Fruit fly (Drosophila melanogaster) whole organism, embryonic: ENCODE results near the gene Claspin.

Experiments
- Antp ChIP-seq: fragments of 200-800 bp; sonication (Bioruptor generic); optimal IDR thresholded peaks from 3 replicates; lab custom pipeline; 2016; ENCODE audit warnings: missing biosample characterization, missing genetic modification characterization
- CG1024 ChIP-seq: fragments of 200-800 bp; sonication (Bioruptor generic); IDR thresholded peaks from 2 replicates; pipeline ENCODE4 v1.3.6; 2022; ENCODE audit warnings: missing biosample characterization, missing genetic modification characterization
- CG10267 ChIP-seq: fragments of 200-800 bp; sonication (Bioruptor generic); optimal IDR thresholded peaks from 2 replicates; lab custom pipeline; 2018; ENCODE audit warnings: missing biosample characterization, mild to moderate bottlenecking, missing genetic modification characterization, moderate library complexity
- CG10543 ChIP-seq: fragments of 200-800 bp; sonication (Bioruptor generic); optimal IDR thresholded peaks from 3 replicates; lab custom pipeline; 2017; ENCODE audit warnings: missing biosample characterization, mild to moderate bottlenecking, missing genetic modification characterization, moderate library complexity
- CG11504 ChIP-seq: fragments of 200-800 bp; sonication (Bioruptor generic); optimal IDR thresholded peaks from 3 replicates; lab custom pipeline; 2019; ENCODE audit warnings: missing biosample characterization, mild to moderate bottlenecking, missing genetic modification characterization, moderate library complexity
- CG12155 ChIP-seq: fragments of 200-800 bp; sonication (Bioruptor generic); optimal IDR thresholded peaks from 3 replicates; lab custom pipeline; 2016; ENCODE audit warnings: missing biosample characterization, missing genetic modification characterization
- CG12236 ChIP-seq: fragments of 200-800 bp; sonication (Bioruptor generic); optimal IDR thresholded peaks from 2 replicates; lab custom pipeline; 2016; ENCODE audit warnings: missing biosample characterization, missing genetic modification characterization
- CG12299 ChIP-seq: fragments of 200-800 bp; sonication (Bioruptor generic); optimal IDR thresholded peaks from 2 replicates; lab custom pipeline; 2018; ENCODE audit warnings: missing biosample characterization, mild to moderate bottlenecking, missing genetic modification characterization
- CG17359 ChIP-seq: fragments of 200-800 bp; sonication (Bioruptor generic); optimal IDR thresholded peaks from 3 replicates; lab custom pipeline; 2018; ENCODE audit warnings: missing biosample characterization, mild to moderate bottlenecking, missing genetic modification characterization, moderate library complexity
- CG1832 ChIP-seq: fragments of 200-800 bp; sonication (Bioruptor generic); optimal IDR thresholded peaks from 2 replicates; lab custom pipeline; 2017; ENCODE audit warnings: missing biosample characterization, mild to moderate bottlenecking, missing genetic modification characterization, inconsistent platforms
- CG2120 ChIP-seq: fragments of 200-800 bp; sonication (Bioruptor generic); optimal IDR thresholded peaks from 3 replicates; lab custom pipeline; 2016; ENCODE audit warnings: missing biosample characterization, missing genetic modification characterization
- CG31441 ChIP-seq: fragments of 200-800 bp; sonication (Bioruptor generic); IDR thresholded peaks from 2 replicates; pipeline ENCODE4 v1.3.6; 2022; ENCODE audit warnings: missing biosample characterization, missing genetic modification characterization
- CG33213 ChIP-seq: fragments of 200-800 bp; sonication (Bioruptor generic); optimal IDR thresholded peaks from 3 replicates; lab custom pipeline; 2016; ENCODE audit warnings: missing biosample characterization, missing genetic modification characterization
- CG34422 ChIP-seq: fragments of 200-800 bp; sonication (Bioruptor generic); IDR thresholded peaks from 3 replicates; pipeline ENCODE4 v1.3.6; 2022; ENCODE audit warnings: missing biosample characterization, missing genetic modification characterization
- CG4328 ChIP-seq: fragments of 200-800 bp; sonication (Bioruptor generic); optimal IDR thresholded peaks from 3 replicates; lab custom pipeline; 2017; ENCODE audit warnings: missing biosample characterization, missing genetic modification reagents, missing genetic modification characterization
- CG6765 ChIP-seq: fragments of 200-800 bp; sonication (Bioruptor generic); optimal IDR thresholded peaks from 3 replicates; lab custom pipeline; 2017; ENCODE audit warnings: missing biosample characterization, mild to moderate bottlenecking, missing genetic modification characterization
- CG7556 ChIP-seq: fragments of 200-800 bp; sonication (Bioruptor generic); optimal IDR thresholded peaks from 2 replicates; lab custom pipeline; 2017; ENCODE audit warnings: missing biosample characterization, mild to moderate bottlenecking, missing genetic modification characterization
- CG7928 ChIP-seq: fragments of 200-800 bp; sonication (Bioruptor generic); optimal IDR thresholded peaks from 2 replicates; lab custom pipeline; 2017; ENCODE audit warnings: missing biosample characterization, mild to moderate bottlenecking, missing genetic modification characterization
- CG7987 ChIP-seq: fragments of 200-800 bp; sonication (Bioruptor generic); optimal IDR thresholded peaks from 2 replicates; lab custom pipeline; 2018; ENCODE audit warnings: missing biosample characterization, mild to moderate bottlenecking, missing genetic modification characterization, moderate library complexity
- CG8944 ChIP-seq: fragments of 200-800 bp; sonication (Bioruptor generic); optimal IDR thresholded peaks from 3 replicates; lab custom pipeline; 2016; ENCODE audit warnings: missing biosample characterization, missing genetic modification characterization
- CHES-1-like ChIP-seq: fragments of 200-800 bp; sonication (Bioruptor generic); optimal IDR thresholded peaks from 2 replicates; lab custom pipeline; 2016; ENCODE audit warnings: missing biosample characterization, missing genetic modification characterization
- Drgx ChIP-seq: fragments of 200-800 bp; sonication (Bioruptor generic); IDR thresholded peaks from 2 replicates; pipeline ENCODE4 v1.3.6; 2022; ENCODE audit warnings: missing biosample characterization, missing genetic modification characterization
- Ets65A ChIP-seq: fragments of 200-800 bp; sonication (Bioruptor generic); peaks from one replicate; lab custom pipeline; 2016; ENCODE audit warnings: missing biosample characterization, missing genetic modification characterization
- Hr78 ChIP-seq, 2 experiments: fragments of 200-800 bp in 1 of 2; fragments of >200 bp in 1 of 2; sonication (Bioruptor generic) in 1 of 2; optimal IDR thresholded peaks; 2 replicates each; lab custom pipeline; 2017 to 2019; ENCODE audit warnings: missing biosample characterization in 2 of 2, missing genetic modification characterization in 2 of 2, mild to moderate bottlenecking in 1 of 2, moderate library complexity in 1 of 2
- Mes4 ChIP-seq: fragments of 200-800 bp; sonication (Bioruptor generic); optimal IDR thresholded peaks from 2 replicates; lab custom pipeline; 2016; ENCODE audit warnings: missing biosample characterization, missing genetic modification characterization
- Trl ChIP-seq, 3 experiments: fragments of >200 bp in 2 of 3; fragments of 200-800 bp in 1 of 3; sonication (Bioruptor generic) in 1 of 3; optimal IDR thresholded peaks; 2 replicates in 1 of 3; 3 replicates in 2 of 3; lab custom pipeline; 2016 to 2017; ENCODE audit warnings: missing biosample characterization in 1 of 3, missing genetic modification characterization in 1 of 3
- Xbp1 ChIP-seq: fragments of 200-800 bp; sonication (Bioruptor generic); optimal IDR thresholded peaks from 3 replicates; lab custom pipeline; 2016; ENCODE audit warnings: missing biosample characterization, mild to moderate bottlenecking, missing genetic modification characterization
- abd-A ChIP-seq: fragments of 200-800 bp; sonication (Bioruptor generic); optimal IDR thresholded peaks from 3 replicates; lab custom pipeline; 2019; ENCODE audit warnings: missing biosample characterization, mild to moderate bottlenecking, missing genetic modification characterization, moderate library complexity
- bab2 ChIP-seq: fragments of 200-800 bp; sonication (Bioruptor generic); optimal IDR thresholded peaks from 2 replicates; lab custom pipeline; 2016; ENCODE audit warnings: missing biosample characterization, missing genetic modification characterization
- bcd ChIP-seq: fragments of 200-800 bp; sonication (Bioruptor generic); optimal IDR thresholded peaks from 2 replicates; lab custom pipeline; 2017; ENCODE audit warnings: missing biosample characterization, mild to moderate bottlenecking, missing genetic modification characterization
- bowl ChIP-seq: fragments of 200-800 bp; sonication (Bioruptor generic); IDR thresholded peaks from 2 replicates; pipeline ENCODE4 v1.3.6; 2022; ENCODE audit warnings: missing biosample characterization, missing genetic modification characterization
- br ChIP-seq: fragments of >200 bp; optimal IDR thresholded peaks from 2 replicates; lab custom pipeline; 2017
- bsh ChIP-seq, 2 experiments: fragments of 200-800 bp; sonication (Bioruptor generic); optimal IDR thresholded peaks; 2 replicates each; lab custom pipeline; 2017 to 2018; ENCODE audit warnings: mild to moderate bottlenecking in 2 of 2, missing biosample characterization in 2 of 2, missing genetic modification characterization in 2 of 2, moderate library complexity in 1 of 2
- grau ChIP-seq: fragments of 200-800 bp; optimal IDR thresholded peaks from 3 replicates; lab custom pipeline; 2019; ENCODE audit warnings: missing biosample characterization, mild to moderate bottlenecking, missing genetic modification characterization, moderate library complexity
- ham ChIP-seq: fragments of 200-800 bp; sonication (Bioruptor generic); IDR thresholded peaks from 2 replicates; pipeline ENCODE4 v1.3.6; 2022; ENCODE audit warnings: missing biosample characterization, missing genetic modification characterization
- her ChIP-seq: fragments of 200-800 bp; sonication (Bioruptor generic); optimal IDR thresholded peaks from 2 replicates; lab custom pipeline; 2016; ENCODE audit warnings: missing biosample characterization, missing genetic modification characterization
- hkb ChIP-seq, 2 experiments: fragments of 200-800 bp in 1 of 2; fragments of >200 bp in 1 of 2; sonication (Bioruptor generic) in 1 of 2; IDR thresholded peaks in 1 of 2; optimal IDR thresholded peaks in 1 of 2; 2 replicates each; pipeline versions ENCODE4 v1.3.6 to Lab custom; 2017 to 2022; ENCODE audit warnings: missing biosample characterization in 1 of 2, missing genetic modification characterization in 1 of 2
- jigr1 ChIP-seq: fragments of 200-800 bp; sonication (Bioruptor generic); IDR thresholded peaks from 3 replicates; pipeline ENCODE4 v1.3.6; 2022; ENCODE audit warnings: missing biosample characterization, missing genetic modification characterization
- kah ChIP-seq: fragments of 200-800 bp; sonication (Bioruptor generic); optimal IDR thresholded peaks from 2 replicates; lab custom pipeline; 2018; ENCODE audit warnings: missing biosample characterization, mild to moderate bottlenecking, missing genetic modification characterization
- klu ChIP-seq: fragments of 200-800 bp; sonication (Bioruptor generic); IDR thresholded peaks from 2 replicates; pipeline ENCODE4 v1.3.6; 2022; ENCODE audit warnings: missing biosample characterization, missing genetic modification characterization
- org-1 ChIP-seq: fragments of 200-800 bp; sonication (Bioruptor generic); optimal IDR thresholded peaks from 2 replicates; lab custom pipeline; 2017; ENCODE audit warnings: missing biosample characterization, missing genetic modification characterization
- p53 ChIP-seq: fragments of 200-800 bp; sonication (Bioruptor generic); optimal IDR thresholded peaks from 2 replicates; lab custom pipeline; 2016; ENCODE audit warnings: missing biosample characterization, missing genetic modification characterization
- phol ChIP-seq: fragments of 200-800 bp; sonication (Bioruptor generic); optimal IDR thresholded peaks from 3 replicates; lab custom pipeline; 2018; ENCODE audit warnings: missing biosample characterization, mild to moderate bottlenecking, missing genetic modification characterization, moderate library complexity
- pros ChIP-seq: fragments of 200-800 bp; sonication (Bioruptor generic); optimal IDR thresholded peaks from 3 replicates; lab custom pipeline; 2019; ENCODE audit warnings: missing biosample characterization, mild to moderate bottlenecking, missing genetic modification characterization, moderate library complexity
- salm ChIP-seq: fragments of 200-800 bp; sonication (Bioruptor generic); optimal IDR thresholded peaks from 2 replicates; lab custom pipeline; 2018; ENCODE audit warnings: missing biosample characterization, mild to moderate bottlenecking, missing genetic modification characterization
- schlank ChIP-seq: fragments of 200-800 bp; sonication (Bioruptor generic); optimal IDR thresholded peaks from 2 replicates; lab custom pipeline; 2018; ENCODE audit warnings: missing biosample characterization, mild to moderate bottlenecking, missing genetic modification characterization
- scrt ChIP-seq: fragments of 200-800 bp; sonication (Bioruptor generic); optimal IDR thresholded peaks from 2 replicates; lab custom pipeline; 2018; ENCODE audit warnings: missing biosample characterization, mild to moderate bottlenecking, missing genetic modification characterization, moderate library complexity
- sens ChIP-seq: fragments of 200-800 bp; sonication (Bioruptor generic); peaks from one replicate; lab custom pipeline; 2016; ENCODE audit warnings: missing biosample characterization, missing genetic modification characterization
- sqz ChIP-seq: fragments of 200-800 bp; sonication (Bioruptor generic); optimal IDR thresholded peaks from 3 replicates; lab custom pipeline; 2018; ENCODE audit warnings: missing biosample characterization, mild to moderate bottlenecking, missing genetic modification characterization
- tll ChIP-seq, 2 experiments: fragments of 200-800 bp in 1 of 2; fragments of >200 bp in 1 of 2; sonication (Bioruptor generic) in 1 of 2; optimal IDR thresholded peaks; 2 replicates each; lab custom pipeline; 2017 to 2019; ENCODE audit warnings: missing biosample characterization in 2 of 2, missing genetic modification characterization in 2 of 2, mild to moderate bottlenecking in 1 of 2, moderate library complexity in 1 of 2
- twi ChIP-seq: fragments of 200-800 bp; optimal IDR thresholded peaks from 2 replicates; lab custom pipeline; 2019; ENCODE audit warnings: missing biosample characterization, mild to moderate bottlenecking, missing genetic modification characterization, moderate library complexity

Claspin gene

dm6 chr3L:4336588-4336987 is 23.3 kb downstream of the Claspin start:
- TF ChIP-seq jigr1 (GFP tag; lab: Robert Waterston, UW) (no peak), bab2 (no peak), CG2120 (GFP tag; lab: Kevin White, UChicago) (no peak), bcd (no peak), CG7987 (GFP tag; lab: Kevin White, UChicago) (no peak), CG1024 (GFP tag; lab: Robert Waterston, UW) (no peak), CG4328 (GFP tag; lab: Kevin White, UChicago) (no peak), CG12236 (GFP tag; lab: Kevin White, UChicago) (no peak), CG11504 (peak; percentile 10), abd-A (tag; lab: Kevin White, UChicago) (no peak), CG17359 (no peak), org-1 (GFP tag; lab: Kevin White, UChicago) (no peak), CG34422 (no peak), her (GFP tag; lab: Kevin White, UChicago) (no peak), scrt (GFP tag; lab: Kevin White, UChicago) (no peak), bsh (GFP tag; optimal IDR thresholded peaks at IDR 0.05; lab: Kevin White, UChicago) (peak in 1 of 2 experiments; percentile 20), CG10267 (no peak), grau (tag; lab: Kevin White, UChicago) (no peak), CG12299 (tag; lab: Kevin White, UChicago) (no peak), CG1832 (GFP tag; lab: Kevin White, UChicago) (no peak), salm (tag; lab: Kevin White, UChicago) (no peak), CG12155 (GFP tag; lab: Kevin White, UChicago) (no peak), phol (tag; lab: Kevin White, UChicago) (no peak), klu (GFP tag; lab: Robert Waterston, UW) (no peak), CG7556 (no peak), CG33213 (GFP tag; lab: Kevin White, UChicago) (no peak), CG10543 (no peak), twi (tag; lab: Kevin White, UChicago) (no peak), schlank (no peak), CHES-1-like (GFP tag; lab: Kevin White, UChicago) (no peak), CG6765 (no peak), tll (GFP tag; optimal IDR thresholded peaks at IDR 0.05; lab: Kevin White, UChicago) (no peak), Drgx (GFP tag; lab: Robert Waterston, UW) (peak; percentile 70), br (lab: Kevin White, UChicago) (no peak), Ets65A (GFP tag; lab: Kevin White, UChicago) (peak; percentile 76), CG8944 (GFP tag; lab: Kevin White, UChicago) (no peak), Trl (optimal IDR thresholded peaks at IDR 0.05; lab: Kevin White, UChicago) (no peak), Trl (GFP tag; optimal IDR thresholded peaks at IDR 0.05; lab: Kevin White, UChicago) (no peak), Antp (no peak), hkb (optimal IDR thresholded peaks at IDR 0.05; lab: Kevin White, UChicago) (no peak), hkb (GFP tag; IDR thresholded peaks at IDR 0.05; lab: Robert Waterston, UW) (0 out of 2 replicates have a peak, but pooled peaks have one; percentile 36), Xbp1 (GFP tag; lab: Kevin White, UChicago) (no peak), CG31441 (GFP tag; lab: Robert Waterston, UW) (no peak), ham (GFP tag; lab: Robert Waterston, UW) (no peak), CG7928 (no peak), p53 (GFP tag; lab: Kevin White, UChicago) (no peak), Mes4 (GFP tag; lab: Kevin White, UChicago) (no peak), sens (GFP tag; lab: Kevin White, UChicago) (peak; percentile 88), pros (GFP tag; lab: Kevin White, UChicago) (no peak), Hr78 (GFP tag; optimal IDR thresholded peaks at IDR 0.05; lab: Kevin White, UChicago) (no peak), kah (GFP tag; lab: Kevin White, UChicago) (no peak), sqz (no peak), bowl (GFP tag; lab: Robert Waterston, UW) (no peak)
